Fruit fly (Drosophila melanogaster): ENCODE results near the gene tilB.

tilB gene

dm6 chrX:22455509-22456179 is 6.1 kb downstream of the tilB start, which contains the start of gene Usp2 (continued):
- TF ChIP-seq run (tag; optimal IDR thresholded peaks at IDR 0.05) (no peak), CG6175 (GFP tag; IDR thresholded peaks at IDR 0.05) (no peak), CG11504 (tag; optimal IDR thresholded peaks at IDR 0.05) (no peak), CG3163 (GFP tag; optimal IDR thresholded peaks at IDR 0.05) (no peak), CG31441 (GFP tag; IDR thresholded peaks at IDR 0.05) (no peak), Dek (tag; optimal IDR thresholded peaks at IDR 0.05) (no peak), ken (GFP tag; IDR thresholded peaks at IDR 0.05) (no peak), Hmx (GFP tag; optimal IDR thresholded peaks at IDR 0.05) (no peak), Scr (GFP tag; IDR thresholded peaks at IDR 0.05; ENCODE audit: partially characterized antibody) (peak; percentile 67), tna (GFP tag; IDR thresholded peaks at IDR 0.05; ENCODE audit: partially characterized antibody) (no peak), HHEX (GFP tag; optimal IDR thresholded peaks at IDR 0.05) (no peak), CG16815 (GFP tag; optimal IDR thresholded peaks at IDR 0.05) (no peak), Atf6 (GFP tag; IDR thresholded peaks at IDR 0.05) (no peak), CG13775 (GFP tag; optimal IDR thresholded peaks at IDR 0.05) (no peak), CG5245 (GFP tag; optimal IDR thresholded peaks at IDR 0.05) (no peak), pb (GFP tag; optimal IDR thresholded peaks at IDR 0.05) (no peak), ssp (GFP tag; IDR thresholded peaks at IDR 0.05) (peak; percentile 96), sens-2 (GFP tag; IDR thresholded peaks at IDR 0.05) (no peak), Dip2 (GFP tag; IDR thresholded peaks at IDR 0.05) (no peak), B-H2 (GFP tag; optimal IDR thresholded peaks at IDR 0.05) (no peak), CG2120 (GFP tag; optimal IDR thresholded peaks at IDR 0.05) (no peak), tin (GFP tag; optimal IDR thresholded peaks at IDR 0.05) (no peak), gce (GFP tag; IDR thresholded peaks at IDR 0.05) (no peak), CG17612 (GFP tag; IDR thresholded peaks at IDR 0.05) (no peak), wdn (GFP tag; IDR thresholded peaks at IDR 0.05) (no peak), CG11093 (GFP tag; IDR thresholded peaks at IDR 0.05) (no peak), Mrtf (GFP tag; IDR thresholded peaks at IDR 0.05) (no peak), CG34224 (GFP tag; IDR thresholded peaks at IDR 0.05; ENCODE audit: partially characterized antibody) (no peak), CG9727 (GFP tag; optimal IDR thresholded peaks at IDR 0.05) (no peak), Sox100B (GFP tag; optimal IDR thresholded peaks at IDR 0.05) (no peak), pita (GFP tag; optimal IDR thresholded peaks at IDR 0.05) (peak; percentile 55)

- peak; percentile 21 for TF ChIP-seq CG9797 (GFP tag; optimal IDR thresholded peaks at IDR 0.05)
- TF ChIP-seq knrl (GFP tag; IDR thresholded peaks at IDR 0.05; ENCODE audit: partially characterized antibody): no peak
- peak; percentile 46; the same call in 1 of the 2 replicates for TF ChIP-seq CG4360 (GFP tag; IDR thresholded peaks at IDR 0.05)
- no peak for TF ChIP-seq Sry-β (GFP tag; optimal IDR thresholded peaks at IDR 0.05)
- no peak for TF ChIP-seq oc (tag; optimal IDR thresholded peaks at IDR 0.05)
- TF ChIP-seq CG15479 (GFP tag; optimal IDR thresholded peaks at IDR 0.05): peak; percentile 70
- peak; percentile 84 for TF ChIP-seq CG10321 (GFP tag; IDR thresholded peaks at IDR 0.05)
- TF ChIP-seq zen (tag; optimal IDR thresholded peaks at IDR 0.05): no peak
- peak; percentile 63 for TF ChIP-seq Blimp-1 (GFP tag; optimal IDR thresholded peaks at IDR 0.05)
- no peak for TF ChIP-seq CG8290 (GFP tag; optimal IDR thresholded peaks at IDR 0.05)
- peak in 1 of 2 experiments; percentile 12 for TF ChIP-seq CG8290 (tag; optimal IDR thresholded peaks at IDR 0.05)
- no peak for TF ChIP-seq CG31365 (tag; optimal IDR thresholded peaks at IDR 0.05)
- TF ChIP-seq CG1832 (GFP tag; optimal IDR thresholded peaks at IDR 0.05): peak; percentile 78
- no peak for TF ChIP-seq CG2875 (GFP tag; optimal IDR thresholded peaks at IDR 0.05)
- peak; percentile 67 for TF ChIP-seq onecut (GFP tag; IDR thresholded peaks at IDR 0.05)
- peak; percentile 71 for TF ChIP-seq crol (GFP tag; IDR thresholded peaks at IDR 0.05)
- TF ChIP-seq sens (GFP tag): peak; percentile 77
- TF ChIP-seq sd (tag; optimal IDR thresholded peaks at IDR 0.05): peak; percentile 58
- TF ChIP-seq kni (GFP tag; optimal IDR thresholded peaks at IDR 0.05): peak; percentile 48
- TF ChIP-seq CG10654 (GFP tag; optimal IDR thresholded peaks at IDR 0.05): no peak
These were observed 6.8 kb downstream of the tilB start for dm6 chrX:22456180-22456948.
